Fruit fly (Drosophila melanogaster): ENCODE results near the gene CG4362.

Gene CG4362

dm6 chr3R:20305852-20306251 lies 1.5 kb downstream of the CG4362 start:
- TF ChIP-seq oc (tag; optimal IDR thresholded peaks at IDR 0.05) (no peak), MTF-1 (GFP tag; optimal IDR thresholded peaks at IDR 0.05; ENCODE audit: borderline replicate concordance) (no peak), CG12299 (tag; optimal IDR thresholded peaks at IDR 0.05) (no peak), Hand (GFP tag; optimal IDR thresholded peaks at IDR 0.05) (no peak), ftz-f1 (GFP tag; optimal IDR thresholded peaks at IDR 0.05) (no peak), CG10147 (GFP tag; optimal IDR thresholded peaks at IDR 0.05) (no peak), bsh (GFP tag; optimal IDR thresholded peaks at IDR 0.05) (no peak)

DNA sequence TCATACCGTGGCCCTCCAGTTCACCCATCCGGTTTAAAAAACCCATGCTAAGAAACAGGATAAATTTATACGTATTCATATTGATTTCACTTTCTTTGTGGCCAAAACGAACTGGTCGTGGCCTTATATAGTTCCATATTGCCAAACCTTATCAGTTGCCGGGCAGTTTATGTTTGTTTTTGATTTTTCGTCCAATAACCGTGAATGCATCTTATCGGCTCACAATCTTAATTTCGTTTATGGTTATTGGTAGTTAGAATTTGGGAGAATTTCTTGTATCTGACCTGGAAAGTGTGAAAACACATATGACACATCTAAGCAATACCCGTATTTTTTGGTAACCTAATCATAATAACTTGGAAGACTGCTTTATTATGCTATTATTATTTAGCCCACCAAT lies 2.5 kb downstream of the CG4362 start, which contains the start of gene CG4367:
Gene CG4367, minus strand, starts transcription at position 101 of the 400 bp plus-strand sequence.
- no peak for TF ChIP-seq mld (GFP tag; IDR thresholded peaks at IDR 0.05; ENCODE audit: partially characterized antibody)
- TF ChIP-seq CG34376 (GFP tag; optimal IDR thresholded peaks at IDR 0.05) = peak; percentile 26

DNA sequence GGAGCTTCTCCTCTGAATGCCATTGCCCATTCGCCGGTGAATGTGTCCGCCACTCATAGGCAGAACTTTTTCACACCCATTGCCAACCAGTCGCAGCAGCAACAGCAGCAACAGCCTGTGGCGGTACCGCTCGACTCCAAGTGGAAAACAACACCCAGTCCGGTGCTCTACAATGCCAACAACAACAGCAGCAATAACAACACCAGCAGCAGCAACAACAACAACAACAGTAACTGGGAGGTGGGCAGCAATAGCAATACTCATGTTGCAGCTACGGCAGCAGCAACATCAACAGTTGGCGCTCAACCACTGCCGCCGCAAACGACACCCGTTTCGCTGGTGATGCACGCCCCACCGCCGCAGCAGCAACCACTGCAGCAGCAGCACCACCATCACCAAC lies 13.7 kb downstream of the CG4362 start:
- TF ChIP-seq CG4360 (GFP tag; IDR thresholded peaks at IDR 0.05) = peak; percentile 77
- TF ChIP-seq bbx (GFP tag; IDR thresholded peaks at IDR 0.05; ENCODE audit: partially characterized antibody) = 0 out of 2 replicates have a peak, but pooled peaks have one; percentile 25
- 0 out of 3 replicates have a peak, but pooled peaks have one; percentile 12 for TF ChIP-seq zen2 (GFP tag; IDR thresholded peaks at IDR 0.05; ENCODE audit: partially characterized antibody)
- no peak for TF ChIP-seq so (GFP tag; IDR thresholded peaks at IDR 0.05)

DNA sequence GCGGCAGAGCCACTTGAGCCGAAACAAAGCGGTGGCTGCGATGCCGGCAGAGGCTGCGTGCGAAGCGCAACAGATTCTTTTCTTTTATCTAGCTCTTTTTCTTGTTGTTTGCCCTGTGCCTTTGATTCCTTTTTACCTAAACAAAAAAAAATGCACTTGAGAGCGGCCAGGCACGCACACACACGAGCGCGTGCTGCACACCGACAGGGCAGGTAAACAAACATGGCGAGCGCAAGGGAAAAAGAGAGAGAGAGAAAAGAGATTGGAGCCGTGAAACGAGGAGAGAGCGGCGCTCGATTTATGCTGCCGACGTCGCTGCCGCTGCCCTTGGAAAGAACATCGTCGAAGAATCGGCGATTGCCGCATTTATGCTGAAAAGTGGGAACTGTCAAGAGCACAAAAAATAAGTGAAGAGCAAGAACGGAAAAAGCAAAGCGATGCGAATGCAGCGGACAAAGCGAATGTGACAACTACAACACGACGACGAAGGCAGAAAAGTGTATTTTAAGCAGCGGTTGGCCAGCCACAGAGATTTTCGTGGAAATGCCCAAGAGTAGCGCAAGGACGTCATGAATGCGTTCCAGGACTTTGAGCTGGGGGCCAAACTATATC lies 14.4 kb downstream of the CG4362 start:
- TF ChIP-seq pros (GFP tag; optimal IDR thresholded peaks at IDR 0.05) (peak; percentile 81), CG2199 (GFP tag; IDR thresholded peaks at IDR 0.05) (peak; percentile 38; the same call in 1 of the 3 replicates), Ets65A (GFP tag) (no peak), kni (GFP tag; optimal IDR thresholded peaks at IDR 0.05) (peak; percentile 86), CG4360 (GFP tag; IDR thresholded peaks at IDR 0.05) (peak; percentile 20; the same call in 1 of the 2 replicates), Dll (GFP tag; IDR thresholded peaks at IDR 0.05; ENCODE audit: partially characterized antibody) (peak; percentile 26; the same call in 1 of the 4 replicates), bowl (GFP tag; IDR thresholded peaks at IDR 0.05) (no peak), cad (GFP tag; optimal IDR thresholded peaks at IDR 0.05) (peak; percentile 72), Kr (GFP tag; optimal IDR thresholded peaks at IDR 0.05) (no peak), ci (GFP tag; IDR thresholded peaks at IDR 0.05) (0 out of 3 replicates have a peak, but pooled peaks have one; percentile 0), CG11456 (GFP tag; IDR thresholded peaks at IDR 0.05) (no peak), oc (tag; optimal IDR thresholded peaks at IDR 0.05) (no peak), CG34224 (GFP tag; IDR thresholded peaks at IDR 0.05; ENCODE audit: partially characterized antibody) (0 out of 3 replicates have a peak, but pooled peaks have one; percentile 23), sens (GFP tag) (no peak), phol (tag; optimal IDR thresholded peaks at IDR 0.05) (peak; percentile 52), Doc3 (GFP tag; IDR thresholded peaks at IDR 0.05; ENCODE audit: partially characterized antibody) (0 out of 3 replicates have a peak, but pooled peaks have one; percentile 14), tup (GFP tag; optimal IDR thresholded peaks at IDR 0.05) (no peak), D (optimal IDR thresholded peaks at IDR 0.05) (peak; percentile 85), D (GFP tag; optimal IDR thresholded peaks at IDR 0.05) (no peak), Hr51 (GFP tag; optimal IDR thresholded peaks at IDR 0.05) (no peak), CG14860 (GFP tag; IDR thresholded peaks at IDR 0.05; ENCODE audit: partially characterized antibody) (0 out of 3 replicates have a peak, but pooled peaks have one; percentile 9), zen2 (GFP tag; IDR thresholded peaks at IDR 0.05; ENCODE audit: partially characterized antibody) (peak; percentile 24; the same call in 1 of the 3 replicates), nom (GFP tag; optimal IDR thresholded peaks at IDR 0.05) (peak; percentile 66), CG8765 (GFP tag; IDR thresholded peaks at IDR 0.05) (0 out of 2 replicates have a peak, but pooled peaks have one; percentile 2), CG12942 (GFP tag; optimal IDR thresholded peaks at IDR 0.05) (no peak), CG33213 (GFP tag; optimal IDR thresholded peaks at IDR 0.05) (no peak), CoRest (tag; optimal IDR thresholded peaks at IDR 0.05) (no peak), croc (GFP tag; conservative IDR thresholded peaks at IDR 0.05) (0 out of 3 replicates have a peak, but pooled peaks have one; percentile 2), Pdp1 (GFP tag; optimal IDR thresholded peaks at IDR 0.05) (peak in 1 of 2 experiments; percentile 40), Mrtf (GFP tag; IDR thresholded peaks at IDR 0.05) (no peak), CG8388 (GFP tag; optimal IDR thresholded peaks at IDR 0.05) (no peak), CG12155 (GFP tag; optimal IDR thresholded peaks at IDR 0.05) (no peak)
